Fruit fly (Drosophila melanogaster) whole organism, embryonic: Measurements from ENCODE around the gene Inx7.

ENCODE experiments used
- ATbp ChIP-seq: fragments of 200-800 bp; sonication (Bioruptor generic); optimal IDR thresholded peaks from 2 replicates; lab custom pipeline; 2017; ENCODE audit warnings: missing biosample characterization, mild to moderate bottlenecking, missing genetic modification characterization, missing genetic modification reagents
- Awh ChIP-seq: fragments of 200-800 bp; sonication (Bioruptor generic); IDR thresholded peaks from 2 replicates; pipeline ENCODE4, ENCODE4 v1.3.6; 2022; ENCODE audit warnings: missing biosample characterization, missing genetic modification characterization
- B-H1 ChIP-seq: fragments of 200-800 bp; sonication (Bioruptor generic); IDR thresholded peaks from 3 replicates; pipeline ENCODE4 v1.3.6; 2022; ENCODE audit warnings: missing biosample characterization, missing genetic modification characterization
- CG10209 ChIP-seq: fragments of 200-800 bp; sonication (Bioruptor generic); optimal IDR thresholded peaks from 3 replicates; lab custom pipeline; 2017; ENCODE audit warnings: missing biosample characterization, mild to moderate bottlenecking, missing genetic modification characterization, missing genetic modification reagents
- CG10267 ChIP-seq: fragments of 200-800 bp; sonication (Bioruptor generic); optimal IDR thresholded peaks from 2 replicates; lab custom pipeline; 2018; ENCODE audit warnings: missing biosample characterization, mild to moderate bottlenecking, missing genetic modification characterization, moderate library complexity
- CG11093 ChIP-seq: fragments of 200-800 bp; sonication (Bioruptor generic); IDR thresholded peaks from 3 replicates; pipeline ENCODE4 v1.3.6; 2022; ENCODE audit warnings: missing biosample characterization, missing genetic modification characterization
- CG14014 ChIP-seq: fragments of 200-800 bp; sonication (Bioruptor generic); IDR thresholded peaks from 2 replicates; pipeline ENCODE4 v1.3.6; 2022; ENCODE audit warnings: missing biosample characterization, missing genetic modification characterization
- CG14710 ChIP-seq: fragments of 200-800 bp; sonication (Bioruptor generic); optimal IDR thresholded peaks from 3 replicates; lab custom pipeline; 2019; ENCODE audit warnings: missing biosample characterization, mild to moderate bottlenecking, missing genetic modification characterization, moderate library complexity
- CG14860 ChIP-seq: fragments of 200-800 bp; sonication (Bioruptor generic); IDR thresholded peaks from 3 replicates; pipeline ENCODE4 v1.3.6; 2022; ENCODE audit warnings: missing biosample characterization, missing genetic modification characterization; ENCODE audit not compliant: partially characterized antibody
- CG16813 ChIP-seq: fragments of 200-800 bp; sonication (Bioruptor generic); IDR thresholded peaks from 3 replicates; pipeline ENCODE4 v1.3.6; 2022; ENCODE audit warnings: missing biosample characterization, missing genetic modification characterization; ENCODE audit not compliant: partially characterized antibody
- CG18011 ChIP-seq: fragments of 200-800 bp; sonication (Bioruptor generic); optimal IDR thresholded peaks from 2 replicates; lab custom pipeline; 2017; ENCODE audit warnings: missing biosample characterization, missing genetic modification characterization, mild to moderate bottlenecking, moderate library complexity, missing genotype
- CG2120 ChIP-seq: fragments of 200-800 bp; sonication (Bioruptor generic); optimal IDR thresholded peaks from 3 replicates; lab custom pipeline; 2016; ENCODE audit warnings: missing biosample characterization, missing genetic modification characterization
- CG2129 ChIP-seq: fragments of 200-800 bp; sonication (Bioruptor generic); IDR thresholded peaks from 2 replicates; pipeline ENCODE4 v1.3.6; 2022; ENCODE audit warnings: missing biosample characterization, missing genetic modification characterization; ENCODE audit not compliant: partially characterized antibody
- CG2202 ChIP-seq: fragments of 200-800 bp; sonication (Bioruptor generic); optimal IDR thresholded peaks from 2 replicates; lab custom pipeline; 2018; ENCODE audit warnings: missing biosample characterization, mild to moderate bottlenecking, missing genetic modification characterization
- CG30020 ChIP-seq: fragments of 200-800 bp; optimal IDR thresholded peaks from 2 replicates; lab custom pipeline; 2019; ENCODE audit warnings: missing biosample characterization, mild to moderate bottlenecking, missing genetic modification characterization, moderate library complexity
- CG31224 ChIP-seq: fragments of 200-800 bp; sonication (Bioruptor generic); IDR thresholded peaks from 2 replicates; pipeline ENCODE4 v1.3.6; 2022; ENCODE audit warnings: missing biosample characterization, missing genetic modification characterization
- CG3281 ChIP-seq: fragments of 200-800 bp; sonication (Bioruptor generic); optimal IDR thresholded peaks from 3 replicates; lab custom pipeline; 2017; ENCODE audit warnings: missing biosample characterization, mild to moderate bottlenecking, missing genetic modification characterization
- CG3838 ChIP-seq: fragments of 200-800 bp; sonication (Bioruptor generic); optimal IDR thresholded peaks from 3 replicates; lab custom pipeline; 2016; ENCODE audit warnings: missing biosample characterization, missing genetic modification characterization
- CG4404 ChIP-seq: fragments of 200-800 bp; sonication (Bioruptor generic); IDR thresholded peaks from 2 replicates; pipeline ENCODE4 v1.3.6; 2022; ENCODE audit warnings: missing biosample characterization, missing genetic modification characterization
- CG4617 ChIP-seq: fragments of 200-800 bp; sonication (Bioruptor generic); optimal IDR thresholded peaks from 3 replicates; lab custom pipeline; 2016; ENCODE audit warnings: missing biosample characterization, missing genetic modification characterization, borderline replicate concordance
- CG4707 ChIP-seq: fragments of 200-800 bp; sonication (Bioruptor generic); optimal IDR thresholded peaks from 2 replicates; lab custom pipeline; 2018; ENCODE audit warnings: missing biosample characterization, mild to moderate bottlenecking, missing genetic modification characterization, moderate library complexity
- CG7839 ChIP-seq: fragments of 200-800 bp; sonication (Bioruptor generic); optimal IDR thresholded peaks from 3 replicates; lab custom pipeline; 2018; ENCODE audit warnings: missing biosample characterization, mild to moderate bottlenecking, missing genetic modification characterization, moderate library complexity
- CG9817 ChIP-seq: fragments of 200-800 bp; sonication (Bioruptor generic); optimal IDR thresholded peaks from 2 replicates; lab custom pipeline; 2018; ENCODE audit warnings: missing biosample characterization, mild to moderate bottlenecking, missing genetic modification characterization, moderate library complexity
- CG9876 ChIP-seq: fragments of 200-800 bp; sonication (Bioruptor generic); optimal IDR thresholded peaks from 2 replicates; lab custom pipeline; 2016; ENCODE audit warnings: missing biosample characterization, missing genetic modification characterization
- Ets65A ChIP-seq: fragments of 200-800 bp; sonication (Bioruptor generic); peaks from one replicate; lab custom pipeline; 2016; ENCODE audit warnings: missing biosample characterization, missing genetic modification characterization
- H15 ChIP-seq: fragments of 200-800 bp; sonication (Bioruptor generic); IDR thresholded peaks from 3 replicates; pipeline ENCODE4 v1.3.6; 2022; ENCODE audit warnings: missing biosample characterization, missing genetic modification characterization
- HmgD ChIP-seq: fragments of 200-800 bp; sonication (Bioruptor generic); optimal IDR thresholded peaks from 3 replicates; lab custom pipeline; 2016; ENCODE audit warnings: missing biosample characterization, missing genetic modification characterization
- HmgZ ChIP-seq: fragments of 200-800 bp; sonication (Bioruptor generic); optimal IDR thresholded peaks from 2 replicates; lab custom pipeline; 2018; ENCODE audit warnings: missing biosample characterization, mild to moderate bottlenecking, missing genetic modification characterization
- Hr51 ChIP-seq, 2 experiments: fragments of 200-800 bp; sonication (Bioruptor generic); optimal IDR thresholded peaks; 2 replicates in 1 of 2; 3 replicates in 1 of 2; lab custom pipeline; 2016 to 2018; ENCODE audit warnings: missing biosample characterization in 2 of 2, missing genetic modification characterization in 2 of 2, mild to moderate bottlenecking in 1 of 2, moderate library complexity in 1 of 2
- NfI ChIP-seq: fragments of 200-800 bp; sonication (Bioruptor generic); optimal IDR thresholded peaks from 3 replicates; lab custom pipeline; 2018; ENCODE audit warnings: missing biosample characterization, mild to moderate bottlenecking, missing genetic modification characterization, moderate library complexity
- Oaz ChIP-seq: fragments of 200-800 bp; sonication (Bioruptor generic); IDR thresholded peaks from 2 replicates; pipeline ENCODE4 v1.3.6; 2022; ENCODE audit warnings: missing biosample characterization, missing genetic modification characterization
- Sin3A ChIP-seq: fragments of >200 bp; optimal IDR thresholded peaks from 2 replicates; lab custom pipeline; 2018
- Sox100B ChIP-seq: fragments of 200-800 bp; sonication (Bioruptor generic); optimal IDR thresholded peaks from 3 replicates; lab custom pipeline; 2018; ENCODE audit warnings: missing biosample characterization, mild to moderate bottlenecking, missing genetic modification characterization
- ap ChIP-seq: fragments of 200-800 bp; sonication (Bioruptor generic); IDR thresholded peaks from 2 replicates; pipeline ENCODE4 v1.3.6; 2022; ENCODE audit warnings: missing biosample characterization, missing genetic modification characterization
- ase ChIP-seq: fragments of 200-800 bp; sonication (Bioruptor generic); IDR thresholded peaks from 3 replicates; pipeline ENCODE4 v1.3.6; 2022; ENCODE audit warnings: missing biosample characterization, missing genetic modification characterization
- ato ChIP-seq: fragments of 200-800 bp; sonication (Bioruptor generic); IDR thresholded peaks from 2 replicates; pipeline ENCODE4 v1.3.6; 2022; ENCODE audit warnings: missing biosample characterization, missing genetic modification characterization; ENCODE audit not compliant: partially characterized antibody
- bigmax ChIP-seq: fragments of 200-800 bp; sonication (Bioruptor generic); optimal IDR thresholded peaks from 2 replicates; lab custom pipeline; 2018; ENCODE audit warnings: missing biosample characterization, mild to moderate bottlenecking, missing genetic modification characterization
- danr ChIP-seq: fragments of 200-800 bp; sonication (Bioruptor generic); IDR thresholded peaks from 2 replicates; pipeline ENCODE4 v1.3.6; 2022; ENCODE audit warnings: missing biosample characterization, missing genetic modification characterization
- dpn ChIP-seq, 2 experiments: fragments of 200-800 bp; sonication (Bioruptor generic); optimal IDR thresholded peaks; 3 replicates each; lab custom pipeline; 2016; ENCODE audit warnings: missing biosample characterization in 2 of 2, missing genetic modification characterization in 2 of 2
- fd64A ChIP-seq: fragments of 200-800 bp; sonication (Bioruptor generic); optimal IDR thresholded peaks from 3 replicates; lab custom pipeline; 2018; ENCODE audit warnings: missing biosample characterization, mild to moderate bottlenecking, missing genetic modification characterization
- grau ChIP-seq: fragments of 200-800 bp; optimal IDR thresholded peaks from 3 replicates; lab custom pipeline; 2019; ENCODE audit warnings: missing biosample characterization, mild to moderate bottlenecking, missing genetic modification characterization, moderate library complexity
- gro ChIP-seq: fragments of 200-800 bp; sonication (Bioruptor generic); optimal IDR thresholded peaks from 2 replicates; lab custom pipeline; 2016; ENCODE audit warnings: missing biosample characterization, missing genetic modification characterization
- lab ChIP-seq: fragments of 200-800 bp; sonication (Bioruptor generic); optimal IDR thresholded peaks from 3 replicates; lab custom pipeline; 2017; ENCODE audit warnings: missing biosample characterization, missing genetic modification characterization, mild to moderate bottlenecking, moderate library complexity, missing genetic modification reagents
- nerfin-2 ChIP-seq: fragments of 200-800 bp; sonication (Bioruptor generic); IDR thresholded peaks from 2 replicates; pipeline ENCODE4 v1.3.6; 2022; ENCODE audit warnings: missing biosample characterization, missing genetic modification characterization; ENCODE audit not compliant: partially characterized antibody
- pros ChIP-seq: fragments of 200-800 bp; sonication (Bioruptor generic); optimal IDR thresholded peaks from 3 replicates; lab custom pipeline; 2019; ENCODE audit warnings: missing biosample characterization, mild to moderate bottlenecking, missing genetic modification characterization, moderate library complexity
- sens-2 ChIP-seq: fragments of 200-800 bp; sonication (Bioruptor generic); IDR thresholded peaks from 2 replicates; pipeline ENCODE4 v1.3.6; 2022; ENCODE audit warnings: missing biosample characterization, missing genetic modification characterization
- seq ChIP-seq: fragments of 200-800 bp; sonication (Bioruptor generic); IDR thresholded peaks from 2 replicates; pipeline ENCODE4 v1.3.6; 2022; ENCODE audit warnings: missing biosample characterization, missing genetic modification characterization
- slbo ChIP-seq: fragments of 200-800 bp; sonication (Bioruptor generic); IDR thresholded peaks from 2 replicates; pipeline ENCODE4 v1.3.6; 2022; ENCODE audit warnings: missing biosample characterization, missing genetic modification characterization
- slou ChIP-seq: fragments of 200-800 bp; sonication (Bioruptor generic); optimal IDR thresholded peaks from 3 replicates; lab custom pipeline; 2016; ENCODE audit warnings: missing biosample characterization, missing genetic modification characterization
- unpg ChIP-seq: fragments of 200-800 bp; sonication (Bioruptor generic); optimal IDR thresholded peaks from 3 replicates; lab custom pipeline; 2018; ENCODE audit warnings: missing biosample characterization, mild to moderate bottlenecking, missing genetic modification characterization, moderate library complexity
- zen ChIP-seq: fragments of 200-800 bp; sonication (Bioruptor generic); optimal IDR thresholded peaks from 3 replicates; lab custom pipeline; 2018; ENCODE audit warnings: missing biosample characterization, mild to moderate bottlenecking, missing genetic modification characterization, moderate library complexity

Gene Inx7

DNA sequence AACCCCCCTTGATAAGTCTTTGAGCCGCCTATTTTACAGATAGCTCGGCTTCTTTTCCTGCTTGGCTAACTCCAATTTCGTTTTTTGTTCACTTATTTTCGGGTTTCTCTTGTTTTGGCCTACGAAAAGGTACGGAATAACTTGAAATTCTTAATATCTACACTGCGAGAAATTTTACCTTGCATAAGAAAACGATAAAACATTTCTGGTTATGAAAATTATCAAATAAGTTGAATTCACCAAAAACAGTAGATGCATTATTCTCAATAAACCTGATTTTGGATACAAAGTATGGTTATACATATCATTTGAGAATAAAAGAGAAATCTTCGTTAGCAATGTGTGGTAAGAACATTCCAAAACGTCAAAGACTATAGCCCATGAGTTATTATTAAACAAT, 11.4 kb downstream of the Inx7 start (continued):
- no peak for TF ChIP-seq slou (GFP tag; lab: Kevin White, UChicago)
- TF ChIP-seq CG9817 = peak; percentile 2
- peak; percentile 41 for TF ChIP-seq lab (GFP tag; lab: Kevin White, UChicago)
- no peak for TF ChIP-seq CG18011 (GFP tag; lab: Kevin White, UChicago)
- no peak for TF ChIP-seq NfI (GFP tag; lab: Kevin White, UChicago)
- no peak for TF ChIP-seq CG3838 (GFP tag; lab: Kevin White, UChicago)
- peak; percentile 53 for TF ChIP-seq CG7839 (tag; lab: Kevin White, UChicago)
- TF ChIP-seq CG16813 (GFP tag; lab: Robert Waterston, UW) = no peak
- no peak for TF ChIP-seq fd64A (GFP tag; lab: Kevin White, UChicago)
- TF ChIP-seq ase (GFP tag; lab: Robert Waterston, UW) = no peak
- TF ChIP-seq Hr51 (GFP tag; optimal IDR thresholded peaks at IDR 0.05; lab: Kevin White, UChicago) = peak in 1 of 2 experiments; percentile 42
- peak; percentile 39 for TF ChIP-seq slbo (GFP tag; lab: Robert Waterston, UW)
- peak; percentile 45 for TF ChIP-seq CG2120 (GFP tag; lab: Kevin White, UChicago)
- TF ChIP-seq CG14710 (tag; lab: Kevin White, UChicago) = peak; percentile 55
- TF ChIP-seq CG10209 (GFP tag; lab: Kevin White, UChicago) = peak; percentile 7
- no peak for TF ChIP-seq CG11093 (GFP tag; lab: Robert Waterston, UW)
- TF ChIP-seq gro (GFP tag; lab: Kevin White, UChicago) = no peak
- TF ChIP-seq CG14014 (GFP tag; lab: Robert Waterston, UW) = no peak
- TF ChIP-seq CG2129 = no peak
- TF ChIP-seq CG4617 (GFP tag; lab: Kevin White, UChicago) = no peak
- TF ChIP-seq ato (GFP tag; lab: Robert Waterston, UW) = no peak
- no peak for TF ChIP-seq Awh (GFP tag; lab: Robert Waterston, UW)
- TF ChIP-seq ATbp (GFP tag; lab: Kevin White, UChicago) = peak; percentile 25
- TF ChIP-seq danr (GFP tag; lab: Robert Waterston, UW) = no peak
- peak; percentile 21 for TF ChIP-seq Sox100B (GFP tag; lab: Kevin White, UChicago)
- TF ChIP-seq Sin3A (lab: Kevin White, UChicago) = no peak
- no peak for TF ChIP-seq HmgD
- TF ChIP-seq Oaz (GFP tag; lab: Robert Waterston, UW) = no peak
- TF ChIP-seq nerfin-2 (GFP tag; lab: Robert Waterston, UW) = no peak
- peak; percentile 25 for TF ChIP-seq zen (tag; lab: Kevin White, UChicago)
- no peak for TF ChIP-seq H15 (GFP tag; lab: Robert Waterston, UW)
- TF ChIP-seq bigmax (GFP tag; lab: Kevin White, UChicago) = no peak
- TF ChIP-seq HmgZ (tag; lab: Kevin White, UChicago) = no peak
- TF ChIP-seq Ets65A = no peak
- no peak for TF ChIP-seq CG2202 (tag; lab: Kevin White, UChicago)
- TF ChIP-seq CG30020 = no peak
- peak; percentile 27; the same call in 1 of the 2 replicates for TF ChIP-seq ap (GFP tag; lab: Robert Waterston, UW)
- peak; percentile 50 for TF ChIP-seq grau (tag; lab: Kevin White, UChicago)
- no peak for TF ChIP-seq CG31224 (GFP tag; lab: Robert Waterston, UW)
- TF ChIP-seq seq (GFP tag; lab: Robert Waterston, UW) = no peak
- TF ChIP-seq dpn (GFP tag; optimal IDR thresholded peaks at IDR 0.05; lab: Kevin White, UChicago) = peak; percentile 1 to 13
- no peak for TF ChIP-seq B-H1 (GFP tag; lab: Robert Waterston, UW)
- no peak for TF ChIP-seq CG4404
- TF ChIP-seq sens-2 (GFP tag; lab: Robert Waterston, UW) = no peak
- peak; percentile 2 for TF ChIP-seq CG4707 (GFP tag; lab: Kevin White, UChicago)
- TF ChIP-seq pros (GFP tag; lab: Kevin White, UChicago) = peak; percentile 0
- TF ChIP-seq CG9876 (GFP tag; lab: Kevin White, UChicago) = no peak
- peak; percentile 21 for TF ChIP-seq CG3281 (GFP tag; lab: Kevin White, UChicago)
- TF ChIP-seq unpg (GFP tag; lab: Kevin White, UChicago) = peak; percentile 68
- peak; percentile 51 for TF ChIP-seq CG10267 (tag; lab: Kevin White, UChicago)
- TF ChIP-seq CG14860 (GFP tag; lab: Robert Waterston, UW) = no peak
